Fruit fly (Drosophila melanogaster): ENCODE data around the gene Pstk.
A peak's percentile ranks its signal among the peaks of the same experiment; 100 is the strongest.

DNA sequence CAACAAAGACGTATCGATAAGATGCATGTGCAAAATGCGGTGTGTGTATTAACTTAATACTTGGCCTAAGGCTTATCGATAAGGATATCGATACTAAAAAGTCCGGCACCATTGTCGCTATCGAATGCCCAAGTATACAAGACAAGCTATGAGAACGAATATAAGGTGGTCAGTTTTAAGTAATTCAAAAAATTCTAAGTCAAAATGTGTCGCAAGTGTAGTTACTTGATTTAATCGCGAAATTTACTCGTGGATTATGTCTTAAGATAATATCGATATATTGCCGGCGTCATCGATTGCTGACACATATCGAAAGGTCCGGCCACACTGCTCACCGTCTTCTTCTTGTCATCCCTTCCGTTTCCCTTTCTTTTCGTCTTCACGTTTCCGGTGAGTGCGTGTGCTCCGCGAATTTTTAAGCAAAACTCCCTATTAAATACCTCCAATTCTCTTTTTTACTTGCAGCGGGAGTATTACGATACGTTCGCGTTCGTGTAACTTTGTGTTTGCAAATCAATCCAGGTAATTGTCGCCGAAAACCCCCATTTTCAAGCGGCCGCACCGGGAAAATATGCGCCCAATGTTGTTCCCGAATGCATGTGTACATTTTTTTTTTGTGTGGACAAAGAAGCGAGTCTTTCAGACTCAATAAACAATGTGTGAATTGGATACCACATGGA is 20.5 kb downstream of the Pstk start, which contains the start of gene RpS10b:
- TF ChIP-seq brk (GFP tag; optimal IDR thresholded peaks at IDR 0.05), result peak; percentile 36
- no peak for TF ChIP-seq Hr78 (GFP tag; optimal IDR thresholded peaks at IDR 0.05)
- TF ChIP-seq fru (GFP tag; optimal IDR thresholded peaks at IDR 0.05), result peak; percentile 65
- peak; percentile 40 for TF ChIP-seq CG32264 (GFP tag; optimal IDR thresholded peaks at IDR 0.05)
- TF ChIP-seq Jra (GFP tag; optimal IDR thresholded peaks at IDR 0.05), result peak; percentile 63
